Worm (Caenorhabditis elegans) whole organism, L3 larva: ENCODE results near the gene ttr-2.

Experiments used
- nhr-23 ChIP-seq: fragments of 150-350 bp; optimal IDR thresholded peaks from 2 replicates; lab custom pipeline; 2014; ENCODE audit warnings: missing biosample characterization, missing genetic modification reagents, missing genetic modification characterization
- nhr-237 ChIP-seq: fragments of 150-350 bp; optimal IDR thresholded peaks from 2 replicates; lab custom pipeline; 2014; ENCODE audit warnings: missing biosample characterization, missing genetic modification characterization
- zag-1 ChIP-seq: fragments of 150-350 bp; optimal IDR thresholded peaks from 2 replicates; lab custom pipeline; 2014; ENCODE audit warnings: missing biosample characterization, missing genetic modification characterization

- TF ChIP-seq nhr-237 (tag; lab: Kevin White, UChicago) (no peak), nhr-23 (tag; lab: Kevin White, UChicago) (no peak), zag-1 (no peak)
Observed at ce11 chrIII:9964416-9964815, 36.8 kb downstream of the ttr-2 start.
